Fruit fly (Drosophila melanogaster): ENCODE measurements around the gene cdm.

Gene cdm

dm6 chr3R:18168398-18168797, 14.9 kb downstream of the cdm start (continued):
- TF ChIP-seq CG10565 (GFP tag; optimal IDR thresholded peaks at IDR 0.05) (no peak), sob (GFP tag; IDR thresholded peaks at IDR 0.05) (peak; percentile 54), CG15269 (tag; optimal IDR thresholded peaks at IDR 0.05) (peak; percentile 38), CG13287 (GFP tag; IDR thresholded peaks at IDR 0.05; ENCODE audit: partially characterized antibody) (peak; percentile 15; the same call in 1 of the 2 replicates), CG13775 (GFP tag; optimal IDR thresholded peaks at IDR 0.05) (peak; percentile 14), MBD-R2 (GFP tag; IDR thresholded peaks at IDR 0.05) (peak; percentile 25; the same call in 1 of the 2 replicates), CG8290 (GFP tag; optimal IDR thresholded peaks at IDR 0.05) (no peak), CG8290 (tag; optimal IDR thresholded peaks at IDR 0.05) (peak in 1 of 2 experiments; percentile 15), CG16779 (GFP tag; IDR thresholded peaks at IDR 0.05) (no peak), CG30403 (GFP tag; optimal IDR thresholded peaks at IDR 0.05) (peak; percentile 22), Bgb (GFP tag; IDR thresholded peaks at IDR 0.05; ENCODE audit: partially characterized antibody) (no peak), CG15514 (GFP tag; optimal IDR thresholded peaks at IDR 0.05) (peak; percentile 68), oc (tag; optimal IDR thresholded peaks at IDR 0.05) (no peak), zen2 (GFP tag; IDR thresholded peaks at IDR 0.05; ENCODE audit: partially characterized antibody) (peak; percentile 25; the same call in 1 of the 3 replicates), CG12391 (tag; optimal IDR thresholded peaks at IDR 0.05) (peak; percentile 31), Scr (GFP tag; IDR thresholded peaks at IDR 0.05; ENCODE audit: partially characterized antibody) (peak; percentile 22; the same call in 1 of the 2 replicates), zfh2 (GFP tag; optimal IDR thresholded peaks at IDR 0.05) (peak; percentile 50), Nf-YA (GFP tag; IDR thresholded peaks at IDR 0.05) (no peak), Abd-B (GFP tag; optimal IDR thresholded peaks at IDR 0.05) (no peak), CG7928 (GFP tag; optimal IDR thresholded peaks at IDR 0.05) (no peak), Doc3 (GFP tag; IDR thresholded peaks at IDR 0.05; ENCODE audit: partially characterized antibody) (peak; percentile 49; the same call in 1 of the 3 replicates), CG10321 (GFP tag; IDR thresholded peaks at IDR 0.05) (no peak), nom (GFP tag; optimal IDR thresholded peaks at IDR 0.05) (peak; percentile 44), CG14860 (GFP tag; IDR thresholded peaks at IDR 0.05; ENCODE audit: partially characterized antibody) (no peak), lola (GFP tag; optimal IDR thresholded peaks at IDR 0.05) (no peak), CG31365 (tag; optimal IDR thresholded peaks at IDR 0.05) (no peak), stwl (tag; optimal IDR thresholded peaks at IDR 0.05) (peak; percentile 20), CG2875 (GFP tag; optimal IDR thresholded peaks at IDR 0.05) (no peak), CG10209 (GFP tag; optimal IDR thresholded peaks at IDR 0.05) (peak; percentile 4), CG3281 (GFP tag; optimal IDR thresholded peaks at IDR 0.05) (peak; percentile 40), mam (GFP tag; optimal IDR thresholded peaks at IDR 0.05) (peak; percentile 21), HmgZ (tag; optimal IDR thresholded peaks at IDR 0.05) (peak; percentile 14), CG2199 (GFP tag; IDR thresholded peaks at IDR 0.05) (no peak), CG32532 (GFP tag; IDR thresholded peaks at IDR 0.05) (peak; percentile 74), CG12155 (GFP tag; optimal IDR thresholded peaks at IDR 0.05) (peak; percentile 38), tin (GFP tag; optimal IDR thresholded peaks at IDR 0.05) (peak; percentile 2), Xrp1 (GFP tag; IDR thresholded peaks at IDR 0.05) (peak; percentile 34; the same call in 1 of the 2 replicates), Gug (GFP tag; IDR thresholded peaks at IDR 0.05) (peak; percentile 38; the same call in 1 of the 4 replicates), Poxn (GFP tag; IDR thresholded peaks at IDR 0.05) (no peak), E2f2 (GFP tag; IDR thresholded peaks at IDR 0.05) (peak; percentile 44; the same call in 1 of the 2 replicates), crol (GFP tag; IDR thresholded peaks at IDR 0.05) (no peak), rib (GFP tag; IDR thresholded peaks at IDR 0.05) (0 out of 2 replicates have a peak, but pooled peaks have one; percentile 9), CG14710 (tag; optimal IDR thresholded peaks at IDR 0.05) (peak; percentile 3), Lhr (GFP tag; optimal IDR thresholded peaks at IDR 0.05) (no peak), fu2 (GFP tag; optimal IDR thresholded peaks at IDR 0.05) (no peak), CG18011 (GFP tag; optimal IDR thresholded peaks at IDR 0.05) (no peak), CG11093 (GFP tag; IDR thresholded peaks at IDR 0.05) (no peak), Ssrp (tag; optimal IDR thresholded peaks at IDR 0.05) (no peak), CG12299 (tag; optimal IDR thresholded peaks at IDR 0.05) (no peak), CG3847 (GFP tag; IDR thresholded peaks at IDR 0.05) (0 out of 2 replicates have a peak, but pooled peaks have one; percentile 38)
